Worm (Caenorhabditis elegans) whole organism, L4/young adult: ENCODE results near the gene C16E9.2.

Source experiments
- W03F9.2 ChIP-seq: fragments of 150-350 bp; optimal IDR thresholded peaks from 2 replicates; lab custom pipeline; 2014; ENCODE audit warnings: missing biosample characterization, missing genetic modification characterization
- him-1 ChIP-seq: sonication (generic microtip); optimal IDR thresholded peaks from 2 replicates; lab custom pipeline; 2016; ENCODE audit warnings: missing genotype, missing genetic modification reagents, missing genetic modification characterization, missing compliant biosample characterization

ce11 chrX:6894104-6894503, 41.4 kb upstream of the C16E9.2 start:
- TF ChIP-seq him-1 (tag; lab: Kevin White, UChicago), result no peak
- no peak for TF ChIP-seq W03F9.2
